Worm (Caenorhabditis elegans): Measurements from ENCODE around the gene hch-1.

- no peak for TF ChIP-seq pha-4 (tag; optimal IDR thresholded peaks at IDR 0.05)
- no peak for TF ChIP-seq hlh-1 (tag; optimal IDR thresholded peaks at IDR 0.05)
- TF ChIP-seq snpc-4 (tag; optimal IDR thresholded peaks at IDR 0.05), result no peak
- TF ChIP-seq blmp-1 (tag; optimal IDR thresholded peaks at IDR 0.05), result no peak
- no peak for TF ChIP-seq mls-2 (tag; optimal IDR thresholded peaks at IDR 0.05)
Observed at ce11 chrX:14671300-14671699, 28.5 kb downstream of the hch-1 start.

Measured in whole organism, mixed stage, embryonic.